Worm (Caenorhabditis elegans): ENCODE results near the gene R03D7.2.

- TF ChIP-seq blmp-1 (tag; optimal IDR thresholded peaks at IDR 0.05) = no peak
- no peak for TF ChIP-seq zag-1 (tag; optimal IDR thresholded peaks at IDR 0.05)
- no peak for TF ChIP-seq lin-13 (GFP tag; optimal IDR thresholded peaks at IDR 0.05)
- TF ChIP-seq nhr-237 (tag; optimal IDR thresholded peaks at IDR 0.05) = no peak
- no peak for TF ChIP-seq nhr-90 (tag; optimal IDR thresholded peaks at IDR 0.05; ENCODE audit: poor library complexity)
- no peak for TF ChIP-seq ama-1 (optimal IDR thresholded peaks at IDR 0.05)
- TF ChIP-seq irx-1 (tag; optimal IDR thresholded peaks at IDR 0.05) = no peak
- TF ChIP-seq pag-3 (tag; optimal IDR thresholded peaks at IDR 0.05; ENCODE audit: borderline replicate concordance, insufficient read depth) = no peak
- no peak for TF ChIP-seq pqm-1 (tag; optimal IDR thresholded peaks at IDR 0.05)
- TF ChIP-seq ets-5 (GFP tag; IDR thresholded peaks at IDR 0.05) = no peak
- no peak for TF ChIP-seq grh-1 (GFP tag; IDR thresholded peaks at IDR 0.05)
Measured at ce11 chrII:10955114-10955513, 20.1 kb upstream of the R03D7.2 start.
